Fruit fly (Drosophila melanogaster): Measurements from ENCODE around the gene pll.

Gene pll

DNA sequence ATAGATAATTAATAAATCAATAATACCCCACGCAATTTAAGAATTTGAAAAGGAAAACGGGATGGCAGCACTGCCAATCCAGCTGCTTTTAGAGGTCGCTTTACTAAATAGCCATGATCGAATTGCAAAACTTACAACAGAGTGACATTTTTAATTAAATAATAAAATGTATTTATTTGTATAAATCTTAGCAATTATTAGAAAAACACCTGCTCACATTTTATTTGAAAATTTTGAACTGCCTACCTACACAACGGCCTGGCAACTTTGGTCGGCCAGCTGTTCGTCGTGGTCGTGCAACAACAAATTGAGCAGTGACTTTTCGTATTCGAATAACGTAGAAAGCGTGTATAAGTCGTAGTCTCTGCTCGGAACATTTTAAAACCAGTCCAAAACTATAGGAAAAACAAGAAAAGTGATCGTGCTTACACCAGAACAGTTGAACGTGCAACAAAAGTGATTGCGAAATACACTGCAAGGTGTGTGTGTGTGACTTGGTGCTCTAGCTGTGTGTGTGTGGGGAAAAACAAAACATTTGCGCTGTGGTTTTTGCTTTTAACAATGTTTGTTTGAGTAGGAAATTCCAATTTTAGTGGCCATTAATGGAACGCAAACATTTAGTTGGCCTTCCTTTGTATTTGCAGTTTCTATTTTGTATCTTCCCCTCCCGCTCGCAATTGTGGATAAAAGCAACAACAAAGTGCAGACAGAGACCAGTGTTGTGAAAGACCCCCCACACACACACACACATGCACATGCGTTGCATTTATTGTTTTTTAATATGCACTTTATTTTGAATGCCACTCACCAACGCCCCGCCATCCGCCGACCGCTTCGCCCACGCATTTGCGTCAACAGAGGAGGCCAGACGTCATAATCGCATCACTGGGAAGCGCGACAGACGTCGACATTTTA is 21.8 kb upstream of the pll start, which contains the start of gene CG5938 (continued):
- TF ChIP-seq sens (GFP tag): no peak
- peak; percentile 39 for TF ChIP-seq CG2116 (GFP tag; optimal IDR thresholded peaks at IDR 0.05)
- no peak for TF ChIP-seq CG6654 (GFP tag; optimal IDR thresholded peaks at IDR 0.05)
- TF ChIP-seq wek (GFP tag; optimal IDR thresholded peaks at IDR 0.05): no peak
- TF ChIP-seq CG32767 (GFP tag; IDR thresholded peaks at IDR 0.05): no peak
- TF ChIP-seq Usf (GFP tag; optimal IDR thresholded peaks at IDR 0.05): no peak
- no peak for TF ChIP-seq peb (GFP tag; IDR thresholded peaks at IDR 0.05)
- TF ChIP-seq Ptx1 (GFP tag; IDR thresholded peaks at IDR 0.05): no peak
- TF ChIP-seq jigr1 (GFP tag; IDR thresholded peaks at IDR 0.05): no peak
- peak; percentile 15 for TF ChIP-seq az2 (GFP tag; optimal IDR thresholded peaks at IDR 0.05)
- no peak for TF ChIP-seq gem (tag; optimal IDR thresholded peaks at IDR 0.05)
- no peak for TF ChIP-seq Hey (tag; optimal IDR thresholded peaks at IDR 0.05)
- no peak for TF ChIP-seq tin (GFP tag; optimal IDR thresholded peaks at IDR 0.05)
- no peak for TF ChIP-seq CG12219 (GFP tag; optimal IDR thresholded peaks at IDR 0.05)
- TF ChIP-seq D19A (tag; optimal IDR thresholded peaks at IDR 0.05): peak; percentile 2
- TF ChIP-seq CG12071 (GFP tag; optimal IDR thresholded peaks at IDR 0.05): no peak
- peak; percentile 0 for TF ChIP-seq Myb (GFP tag; optimal IDR thresholded peaks at IDR 0.05)
- TF ChIP-seq CG7987 (GFP tag; optimal IDR thresholded peaks at IDR 0.05): no peak
- no peak for TF ChIP-seq E2f1 (GFP tag; IDR thresholded peaks at IDR 0.05)
- no peak for TF ChIP-seq gcm2 (GFP tag; optimal IDR thresholded peaks at IDR 0.05)
- TF ChIP-seq CG4328 (GFP tag; optimal IDR thresholded peaks at IDR 0.05): no peak
- TF ChIP-seq Fer2 (tag; optimal IDR thresholded peaks at IDR 0.05): no peak
- TF ChIP-seq ara (GFP tag; IDR thresholded peaks at IDR 0.05): no peak
- TF ChIP-seq toy (GFP tag; IDR thresholded peaks at IDR 0.05): no peak
- TF ChIP-seq CG33213 (GFP tag; optimal IDR thresholded peaks at IDR 0.05): no peak
- peak; percentile 20 for TF ChIP-seq CG2120 (GFP tag; optimal IDR thresholded peaks at IDR 0.05)
- TF ChIP-seq lbe (GFP tag; optimal IDR thresholded peaks at IDR 0.05): peak; percentile 35
- no peak for TF ChIP-seq ab (GFP tag; optimal IDR thresholded peaks at IDR 0.05)
- TF ChIP-seq CG4730 (GFP tag; IDR thresholded peaks at IDR 0.05): no peak
- 0 out of 2 replicates have a peak, but pooled peaks have one; percentile 9 for TF ChIP-seq sob (GFP tag; IDR thresholded peaks at IDR 0.05)
- no peak for TF ChIP-seq Spps (tag; optimal IDR thresholded peaks at IDR 0.05)
- TF ChIP-seq Sox102F (GFP tag; optimal IDR thresholded peaks at IDR 0.05): peak; percentile 40
- no peak for TF ChIP-seq lmd (GFP tag; IDR thresholded peaks at IDR 0.05)
- peak; percentile 14 for TF ChIP-seq PHDP (tag; optimal IDR thresholded peaks at IDR 0.05)
- no peak for TF ChIP-seq ems (GFP tag; optimal IDR thresholded peaks at IDR 0.05)
- peak; percentile 58 for TF ChIP-seq CG13775 (GFP tag; optimal IDR thresholded peaks at IDR 0.05)
- TF ChIP-seq kni (GFP tag; optimal IDR thresholded peaks at IDR 0.05): no peak
- no peak for TF ChIP-seq knrl (GFP tag; IDR thresholded peaks at IDR 0.05; ENCODE audit: partially characterized antibody)
- no peak for TF ChIP-seq Hmr (GFP tag; optimal IDR thresholded peaks at IDR 0.05)
- peak; percentile 32 for TF ChIP-seq pzg (GFP tag; optimal IDR thresholded peaks at IDR 0.05)
- TF ChIP-seq pros (GFP tag; optimal IDR thresholded peaks at IDR 0.05): no peak
- peak; percentile 22 for TF ChIP-seq Fer1 (GFP tag; optimal IDR thresholded peaks at IDR 0.05)
- no peak for TF ChIP-seq Stat92E (GFP tag; optimal IDR thresholded peaks at IDR 0.05)
- peak; percentile 62 for TF ChIP-seq seq (GFP tag; IDR thresholded peaks at IDR 0.05)
- TF ChIP-seq CG43689 (GFP tag; IDR thresholded peaks at IDR 0.05): no peak
- TF ChIP-seq CG4282 (GFP tag; optimal IDR thresholded peaks at IDR 0.05): no peak
- peak; percentile 48 for TF ChIP-seq CG17385 (GFP tag; optimal IDR thresholded peaks at IDR 0.05)
- peak; percentile 23 for TF ChIP-seq CG18764 (GFP tag; optimal IDR thresholded peaks at IDR 0.05)
- TF ChIP-seq Nf-YA (GFP tag; IDR thresholded peaks at IDR 0.05): no peak
- no peak for TF ChIP-seq ash1 (GFP tag; optimal IDR thresholded peaks at IDR 0.05)

All from whole organism, embryonic.